Worm (Caenorhabditis elegans) whole organism, young adult: ENCODE results near the gene eat-3.

Experiments used
- C06A6.2 ChIP-seq: fragments of 200-800 bp; sonication (Bioruptor generic); conservative IDR thresholded peaks from 2 replicates; pipeline ENCODE4 v1.3.6; 2022; ENCODE audit warnings: missing genetic modification characterization, missing compliant biosample characterization
- F22D6.2 ChIP-seq: sonication (generic microtip); optimal IDR thresholded peaks from 2 replicates; lab custom pipeline; 2016; ENCODE audit warnings: mild to moderate bottlenecking, missing genetic modification characterization, missing compliant biosample characterization
- K11D2.4 ChIP-seq: fragments of 200-800 bp; sonication (Bioruptor generic); IDR thresholded peaks from 2 replicates; pipeline ENCODE4 v1.3.6; 2022; ENCODE audit warnings: missing genetic modification reagents, missing genetic modification characterization, missing compliant biosample characterization
- Y56A3A.18 ChIP-seq: fragments of 200-800 bp; sonication (Bioruptor generic); IDR thresholded peaks from 2 replicates; pipeline ENCODE4 v1.3.6; 2022; ENCODE audit warnings: missing genetic modification reagents, missing genetic modification characterization, missing compliant biosample characterization
- Y67H2A.10 ChIP-seq: fragments of 200-800 bp; sonication (Bioruptor generic); conservative IDR thresholded peaks from 2 replicates; pipeline ENCODE4 v1.3.6; 2022; ENCODE audit warnings: missing genetic modification reagents, missing genetic modification characterization, missing compliant biosample characterization
- Y95B8A.8 ChIP-seq: fragments of 200-800 bp; sonication (Bioruptor generic); IDR thresholded peaks from 2 replicates; pipeline ENCODE4 v1.3.6; 2022; ENCODE audit warnings: missing genetic modification reagents, missing genetic modification characterization, missing compliant biosample characterization
- ama-1 ChIP-seq, 3 experiments: fragments of 150-350 bp in 1 of 3; sonication (generic microtip) in 2 of 3; optimal IDR thresholded peaks; 2 replicates each; lab custom pipeline; 2014 to 2018; ENCODE audit warnings: missing biosample characterization in 2 of 3, missing genetic modification characterization in 2 of 3, missing genetic modification reagents in 2 of 3
- atf-7 ChIP-seq: sonication (generic microtip); optimal IDR thresholded peaks from 2 replicates; lab custom pipeline; 2017; ENCODE audit warnings: mild to moderate bottlenecking, missing genetic modification characterization, missing compliant biosample characterization
- attf-5 ChIP-seq: fragments of 200-800 bp; sonication (Bioruptor generic); optimal IDR thresholded peaks from 2 replicates; lab custom pipeline; 2018; ENCODE audit warnings: mild to moderate bottlenecking, missing genetic modification characterization, missing compliant biosample characterization
- cebp-1 ChIP-seq, 2 experiments: fragments of 200-800 bp in 1 of 2; sonication (Bioruptor generic) in 1 of 2; sonication (generic microtip) in 1 of 2; IDR thresholded peaks in 1 of 2; optimal IDR thresholded peaks in 1 of 2; 2 replicates each; pipeline versions ENCODE4 v1.3.6 to Lab custom; 2017 to 2022; ENCODE audit warnings: missing compliant biosample characterization in 2 of 2, missing genetic modification characterization in 2 of 2, mild to moderate bottlenecking in 1 of 2, missing genetic modification reagents in 1 of 2, moderate library complexity in 1 of 2
- ceh-27 ChIP-seq: fragments of 200-800 bp; sonication (Bioruptor generic); optimal IDR thresholded peaks from 2 replicates; lab custom pipeline; 2018; ENCODE audit warnings: mild to moderate bottlenecking, missing genetic modification characterization, moderate library complexity, missing compliant biosample characterization
- chd-7 ChIP-seq: sonication (generic microtip); optimal IDR thresholded peaks from 2 replicates; lab custom pipeline; 2016; ENCODE audit warnings: mild to moderate bottlenecking, missing genetic modification characterization, moderate library complexity, missing compliant biosample characterization
- dox-1 ChIP-seq: fragments of 200-800 bp; sonication (Bioruptor generic); IDR thresholded peaks from 2 replicates; pipeline ENCODE4 v1.3.6; 2022; ENCODE audit warnings: missing genetic modification reagents, missing genetic modification characterization, missing compliant biosample characterization
- egl-44 ChIP-seq: fragments of 200-800 bp; sonication (Bioruptor generic); IDR thresholded peaks from 2 replicates; pipeline ENCODE4 v1.3.6; 2022; ENCODE audit warnings: missing genetic modification reagents, missing genetic modification characterization, missing compliant biosample characterization
- ekl-4 ChIP-seq: fragments of 200-800 bp; sonication (Bioruptor generic); IDR thresholded peaks from 2 replicates; pipeline ENCODE4 v1.3.6; 2022; ENCODE audit warnings: missing genetic modification reagents, missing genetic modification characterization, missing compliant biosample characterization
- ets-4 ChIP-seq: fragments of 200-800 bp; sonication (Bioruptor generic); optimal IDR thresholded peaks from 2 replicates; lab custom pipeline; 2018; ENCODE audit warnings: mild to moderate bottlenecking, missing genetic modification characterization, missing compliant biosample characterization
- gei-17 ChIP-seq: fragments of 200-800 bp; sonication (Bioruptor generic); optimal IDR thresholded peaks from 2 replicates; lab custom pipeline; 2018; ENCODE audit warnings: mild to moderate bottlenecking, missing genetic modification characterization, missing compliant biosample characterization
- hlh-26 ChIP-seq: fragments of 200-800 bp; sonication (Bioruptor generic); conservative IDR thresholded peaks from 2 replicates; pipeline ENCODE4 v1.3.6; 2022; ENCODE audit warnings: missing genetic modification reagents, missing genetic modification characterization, missing compliant biosample characterization
- hmg-1.2 ChIP-seq: fragments of 200-800 bp; sonication (Bioruptor generic); IDR thresholded peaks from 2 replicates; pipeline ENCODE4 v1.3.6; 2022; ENCODE audit warnings: missing genetic modification reagents, missing genetic modification characterization, missing compliant biosample characterization
- hrde-1 ChIP-seq: sonication (generic microtip); optimal IDR thresholded peaks from 2 replicates; lab custom pipeline; 2016; ENCODE audit warnings: missing genetic modification characterization, mild to moderate bottlenecking, missing compliant biosample characterization, moderate library complexity, missing genotype, missing genetic modification reagents, borderline replicate concordance
- let-607 ChIP-seq, 2 experiments: fragments of 200-800 bp in 1 of 2; sonication (Bioruptor generic) in 1 of 2; sonication (generic microtip) in 1 of 2; optimal IDR thresholded peaks; 2 replicates each; lab custom pipeline; 2016 to 2018; ENCODE audit warnings: mild to moderate bottlenecking in 2 of 2, missing compliant biosample characterization in 2 of 2, missing genetic modification characterization in 2 of 2, moderate library complexity in 2 of 2, missing genotype in 1 of 2
- lin-26 ChIP-seq: fragments of 200-800 bp; sonication (Bioruptor generic); IDR thresholded peaks from 2 replicates; pipeline ENCODE4 v1.3.6; 2022; ENCODE audit warnings: missing genetic modification reagents, missing genetic modification characterization, missing compliant biosample characterization
- lin-54 ChIP-seq: fragments of 200-800 bp; sonication (Bioruptor generic); optimal IDR thresholded peaks from 2 replicates; lab custom pipeline; 2018; ENCODE audit warnings: mild to moderate bottlenecking, missing genetic modification characterization, missing compliant biosample characterization
- lsy-27 ChIP-seq: sonication (generic microtip); optimal IDR thresholded peaks from 2 replicates; lab custom pipeline; 2017; ENCODE audit warnings: missing genetic modification characterization, mild to moderate bottlenecking, missing compliant biosample characterization, antibody characterized with exemption, missing genotype, borderline replicate concordance; ENCODE audit not compliant: insufficient read depth
- madf-10 ChIP-seq: sonication (generic microtip); optimal IDR thresholded peaks from 2 replicates; lab custom pipeline; 2016; ENCODE audit warnings: mild to moderate bottlenecking, missing genetic modification characterization, missing compliant biosample characterization
- madf-6 ChIP-seq: fragments of 200-800 bp; sonication (Bioruptor generic); IDR thresholded peaks from 2 replicates; pipeline ENCODE4 v1.3.6; 2022; ENCODE audit warnings: missing genetic modification reagents, missing genetic modification characterization, missing compliant biosample characterization
- nfyb-1 ChIP-seq: fragments of 200-800 bp; sonication (Bioruptor generic); IDR thresholded peaks from 2 replicates; pipeline ENCODE4 v1.3.6; 2022; ENCODE audit warnings: missing genetic modification reagents, missing genetic modification characterization, missing compliant biosample characterization
- nhr-120 ChIP-seq: fragments of 200-800 bp; sonication (Bioruptor generic); IDR thresholded peaks from 2 replicates; pipeline ENCODE4 v1.3.6; 2022; ENCODE audit warnings: missing genetic modification characterization, missing compliant biosample characterization
- nhr-80 ChIP-seq: sonication (generic microtip); optimal IDR thresholded peaks from 2 replicates; lab custom pipeline; 2016; ENCODE audit warnings: missing genetic modification characterization, missing compliant biosample characterization
- nhr-90 ChIP-seq: sonication (generic microtip); optimal IDR thresholded peaks from 2 replicates; lab custom pipeline; 2016; ENCODE audit warnings: missing genotype, mild to moderate bottlenecking, missing genetic modification characterization, missing compliant biosample characterization
- pbrm-1 ChIP-seq: fragments of 200-800 bp; sonication (Bioruptor generic); IDR thresholded peaks from 2 replicates; pipeline ENCODE4 v1.3.6; 2022; ENCODE audit warnings: missing genetic modification reagents, missing genetic modification characterization, missing compliant biosample characterization
- rcor-1 ChIP-seq: fragments of 200-800 bp; sonication (Bioruptor generic); IDR thresholded peaks from 2 replicates; pipeline ENCODE4 v1.3.6; 2022; ENCODE audit warnings: missing genetic modification reagents, missing genetic modification characterization, missing compliant biosample characterization
- repo-1 ChIP-seq: sonication (generic microtip); optimal IDR thresholded peaks from 2 replicates; lab custom pipeline; 2017; ENCODE audit warnings: mild to moderate bottlenecking, missing genetic modification characterization, missing compliant biosample characterization
- snpc-1.1 ChIP-seq: sonication (generic microtip); optimal IDR thresholded peaks from 2 replicates; lab custom pipeline; 2017; ENCODE audit warnings: missing genetic modification characterization, mild to moderate bottlenecking, missing compliant biosample characterization, antibody characterized with exemption, moderate library complexity, missing genotype, missing genetic modification reagents; ENCODE audit not compliant: insufficient read depth
- snpc-1.3 ChIP-seq: sonication (generic microtip); optimal IDR thresholded peaks from 2 replicates; lab custom pipeline; 2017; ENCODE audit warnings: missing genetic modification characterization, mild to moderate bottlenecking, missing compliant biosample characterization, antibody characterized with exemption, moderate library complexity, missing genotype, missing genetic modification reagents; ENCODE audit not compliant: insufficient read depth
- snpc-4 ChIP-seq, 5 experiments: fragments of 150-350 bp in 1 of 5; sonication (generic microtip) in 4 of 5; optimal IDR thresholded peaks; 2 replicates each; lab custom pipeline; 2014 to 2018; ENCODE audit warnings: missing genetic modification characterization in 5 of 5, missing biosample characterization in 3 of 5, antibody characterized with exemption in 2 of 5, mild to moderate bottlenecking in 2 of 5, missing compliant biosample characterization in 2 of 5, missing genotype in 2 of 5, moderate library complexity in 2 of 5, missing genetic modification reagents in 1 of 5
- somi-1 ChIP-seq: fragments of 200-800 bp; sonication (Bioruptor generic); optimal IDR thresholded peaks from 2 replicates; lab custom pipeline; 2018; ENCODE audit warnings: mild to moderate bottlenecking, missing genetic modification characterization, missing compliant biosample characterization
- tbp1 ChIP-seq: fragments of 200-800 bp; sonication (Bioruptor generic); optimal IDR thresholded peaks from 2 replicates; lab custom pipeline; 2018; ENCODE audit warnings: mild to moderate bottlenecking, missing genetic modification characterization, missing compliant biosample characterization
- tlf-1 ChIP-seq: fragments of 200-800 bp; sonication (Bioruptor generic); optimal IDR thresholded peaks from 2 replicates; lab custom pipeline; 2018; ENCODE audit warnings: mild to moderate bottlenecking, missing genetic modification characterization, missing compliant biosample characterization
- unc-62 ChIP-seq: fragments of 150-350 bp; optimal IDR thresholded peaks from 2 replicates; lab custom pipeline; 2014; ENCODE audit warnings: missing biosample characterization, missing genetic modification reagents, missing genetic modification characterization
- ztf-26 ChIP-seq: sonication (generic microtip); optimal IDR thresholded peaks from 2 replicates; lab custom pipeline; 2017; ENCODE audit warnings: missing genetic modification characterization, missing compliant biosample characterization
- ztf-28 ChIP-seq: fragments of 200-800 bp; sonication (Bioruptor generic); IDR thresholded peaks from 2 replicates; pipeline ENCODE4 v1.3.6; 2022; ENCODE audit warnings: missing genetic modification reagents, missing genetic modification characterization, missing compliant biosample characterization

Gene eat-3

ce11 chrII:9282787-9283186, 41.9 kb upstream of the eat-3 start (continued):
- TF ChIP-seq ekl-4 (peak; percentile 83), snpc-1.1 (tag; lab: Kevin White, UChicago) (no peak), rcor-1 (GFP tag; lab: Robert Waterston, UW) (peak; percentile 58; the same call in 1 of the 2 replicates), nhr-120 (GFP tag; lab: Robert Waterston, UW) (no peak)
- TF ChIP-seq, all 124 proteins: peak for 53

- TF ChIP-seq tlf-1 (peak; percentile 41), repo-1 (tag; lab: Kevin White, UChicago) (peak; percentile 1), nfyb-1 (peak; percentile 82), snpc-1.3 (no peak), ceh-27 (GFP tag; lab: Kevin White, UChicago) (peak; percentile 8), somi-1 (GFP tag; lab: Kevin White, UChicago) (peak; percentile 68), tbp1 (GFP tag; lab: Kevin White, UChicago) (peak; percentile 12), atf-7 (tag; lab: Kevin White, UChicago) (peak; percentile 79), ztf-28 (no peak), dox-1 (GFP tag; lab: Robert Waterston, UW) (0 out of 2 replicates have a peak, but pooled peaks have one; percentile 33), Y56A3A.18 (GFP tag; lab: Robert Waterston, UW) (0 out of 2 replicates have a peak, but pooled peaks have one; percentile 34), nhr-80 (tag; lab: Kevin White, UChicago) (peak; percentile 67), ets-4 (GFP tag; lab: Kevin White, UChicago) (peak; percentile 39), ama-1 (optimal IDR thresholded peaks at IDR 0.05; lab: Kevin White, UChicago) (peak; percentile 42), ama-1 (GFP tag; optimal IDR thresholded peaks at IDR 0.05; lab: Kevin White, UChicago) (no peak), madf-10 (tag; lab: Kevin White, UChicago) (peak; percentile 30), lsy-27 (tag; lab: Kevin White, UChicago) (no peak), cebp-1 (GFP tag; IDR thresholded peaks at IDR 0.05; lab: Robert Waterston, UW) (peak; percentile 47; the same call in 1 of the 2 replicates), cebp-1 (tag; optimal IDR thresholded peaks at IDR 0.05; lab: Kevin White, UChicago) (peak; percentile 76), lin-26 (GFP tag; lab: Robert Waterston, UW) (no peak), unc-62 (GFP tag; lab: Kevin White, UChicago) (peak; percentile 86), madf-6 (GFP tag; lab: Robert Waterston, UW) (no peak), chd-7 (tag; lab: Kevin White, UChicago) (peak; percentile 60), lin-54 (GFP tag; lab: Kevin White, UChicago) (peak; percentile 44), F22D6.2 (tag; lab: Kevin White, UChicago) (peak; percentile 36), ztf-26 (no peak), attf-5 (peak; percentile 54), nhr-120 (GFP tag; lab: Robert Waterston, UW) (no peak), hmg-1.2 (GFP tag; lab: Robert Waterston, UW) (no peak), hlh-26 (no peak), nhr-90 (tag; lab: Kevin White, UChicago) (peak; percentile 40), hrde-1 (tag; lab: Kevin White, UChicago) (no peak), pbrm-1 (GFP tag; lab: Robert Waterston, UW) (peak; percentile 45; the same call in 1 of the 2 replicates), Y95B8A.8 (GFP tag; lab: Robert Waterston, UW) (0 out of 2 replicates have a peak, but pooled peaks have one; percentile 43), C06A6.2 (GFP tag; lab: Robert Waterston, UW) (0 out of 2 replicates have a peak, but pooled peaks have one; percentile 26), Y67H2A.10 (GFP tag; lab: Robert Waterston, UW) (no peak), gei-17 (GFP tag; lab: Kevin White, UChicago) (no peak), K11D2.4 (GFP tag; lab: Robert Waterston, UW) (peak; percentile 28; the same call in 1 of the 2 replicates), snpc-4 (GFP tag; optimal IDR thresholded peaks at IDR 0.05; lab: Kevin White, UChicago) (no peak), snpc-4 (tag; optimal IDR thresholded peaks at IDR 0.05; lab: Kevin White, UChicago) (peak in 3 of 4 experiments; percentile 16 to 40 (median 23)), egl-44 (peak; percentile 63), let-607 (tag; optimal IDR thresholded peaks at IDR 0.05; lab: Kevin White, UChicago) (peak in 1 of 2 experiments; percentile 73)
Observed at ce11 chrII:9283668-9284357, 40.9 kb upstream of the eat-3 start.
